Worm (Caenorhabditis elegans) whole organism, mixed stage, embryonic: ENCODE results near the gene R03D7.15.
"Not testable (repeated sequence)": the region's sequence is repeated elsewhere in the genome, so short reads cannot be mapped to it uniquely, and the experiment has no call there.

ENCODE experiments used
- M03D4.4 ChIP-seq: sonication (generic microtip); optimal IDR thresholded peaks from 2 replicates; lab custom pipeline; 2017; ENCODE audit warnings: mild to moderate bottlenecking, missing genetic modification characterization, missing compliant biosample characterization
- blmp-1 ChIP-seq: fragments of 150-350 bp; optimal IDR thresholded peaks from 2 replicates; lab custom pipeline; 2014; ENCODE audit warnings: missing biosample characterization, missing genetic modification characterization
- ceh-39 ChIP-seq: fragments of 150-350 bp; optimal IDR thresholded peaks from 2 replicates; lab custom pipeline; 2014; ENCODE audit warnings: missing biosample characterization, missing genetic modification characterization
- ceh-43 ChIP-seq: fragments of 200-800 bp; sonication (Bioruptor generic); optimal IDR thresholded peaks from 2 replicates; lab custom pipeline; 2018; ENCODE audit warnings: mild to moderate bottlenecking, missing genetic modification characterization, moderate library complexity, missing compliant biosample characterization
- cnd-1 ChIP-seq: fragments of 200-800 bp; sonication (Bioruptor generic); optimal IDR thresholded peaks from 2 replicates; lab custom pipeline; 2018; ENCODE audit warnings: mild to moderate bottlenecking, missing genetic modification characterization, missing compliant biosample characterization
- drap-1 ChIP-seq: fragments of 200-800 bp; sonication (Bioruptor generic); optimal IDR thresholded peaks from 3 replicates; lab custom pipeline; 2018; ENCODE audit warnings: mild to moderate bottlenecking, missing genetic modification characterization, missing compliant biosample characterization
- elt-1 ChIP-seq: sonication (generic microtip); optimal IDR thresholded peaks from 2 replicates; lab custom pipeline; 2017; ENCODE audit warnings: missing genetic modification characterization, mild to moderate bottlenecking, missing compliant biosample characterization, antibody characterized with exemption, moderate library complexity, borderline replicate concordance; ENCODE audit not compliant: insufficient read depth
- flh-1 ChIP-seq: fragments of 200-800 bp; sonication (Bioruptor generic); optimal IDR thresholded peaks from 2 replicates; lab custom pipeline; 2018; ENCODE audit warnings: mild to moderate bottlenecking, missing genetic modification characterization, moderate library complexity, missing compliant biosample characterization
- ham-2 ChIP-seq: fragments of 200-800 bp; sonication (Bioruptor generic); optimal IDR thresholded peaks from 2 replicates; lab custom pipeline; 2018; ENCODE audit warnings: mild to moderate bottlenecking, missing genetic modification characterization, missing compliant biosample characterization
- hlh-1 ChIP-seq: fragments of 150-350 bp; optimal IDR thresholded peaks from 2 replicates; lab custom pipeline; 2014; ENCODE audit warnings: missing biosample characterization, missing genetic modification reagents, missing genetic modification characterization
- lin-13 ChIP-seq: fragments of 150-350 bp; optimal IDR thresholded peaks from 2 replicates; lab custom pipeline; 2014; ENCODE audit warnings: missing biosample characterization, missing genetic modification characterization
- lin-32 ChIP-seq: fragments of 200-800 bp; sonication (Bioruptor generic); optimal IDR thresholded peaks from 2 replicates; lab custom pipeline; 2018; ENCODE audit warnings: mild to moderate bottlenecking, missing genetic modification characterization, missing compliant biosample characterization
- lsy-2 ChIP-seq: fragments of 150-350 bp; optimal IDR thresholded peaks from 2 replicates; lab custom pipeline; 2014; ENCODE audit warnings: missing biosample characterization, missing genetic modification characterization
- mab-5 ChIP-seq: fragments of 150-350 bp; optimal IDR thresholded peaks from 2 replicates; lab custom pipeline; 2014; ENCODE audit warnings: missing biosample characterization, missing genetic modification characterization
- mep-1 ChIP-seq: fragments of 150-350 bp; optimal IDR thresholded peaks from 2 replicates; lab custom pipeline; 2017; ENCODE audit warnings: missing biosample characterization, missing genetic modification reagents, missing genetic modification characterization, inconsistent platforms
- mls-2 ChIP-seq: sonication (generic microtip); optimal IDR thresholded peaks from 2 replicates; lab custom pipeline; 2016; ENCODE audit warnings: mild to moderate bottlenecking, missing genetic modification characterization, moderate library complexity, missing compliant biosample characterization
- nhr-12 ChIP-seq: fragments of 150-350 bp; optimal IDR thresholded peaks from 2 replicates; lab custom pipeline; 2014; ENCODE audit warnings: missing biosample characterization, missing genetic modification characterization
- nhr-237 ChIP-seq: fragments of 150-350 bp; optimal IDR thresholded peaks from 2 replicates; lab custom pipeline; 2014; ENCODE audit warnings: missing biosample characterization, missing genetic modification characterization
- nhr-28 ChIP-seq: fragments of 150-350 bp; optimal IDR thresholded peaks from 2 replicates; lab custom pipeline; 2014; ENCODE audit warnings: missing biosample characterization, missing genetic modification characterization
- nhr-76 ChIP-seq: sonication (generic microtip); optimal IDR thresholded peaks from 2 replicates; lab custom pipeline; 2017; ENCODE audit warnings: missing biosample characterization, missing genetic modification characterization
- pha-4 ChIP-seq: fragments of 150-350 bp; optimal IDR thresholded peaks from 2 replicates; lab custom pipeline; 2018; ENCODE audit warnings: missing biosample characterization, missing genetic modification reagents, missing genetic modification characterization
- snpc-4 ChIP-seq: fragments of 150-350 bp; optimal IDR thresholded peaks from 2 replicates; lab custom pipeline; 2014; ENCODE audit warnings: missing biosample characterization, missing genetic modification characterization
- tbx-8 ChIP-seq: fragments of 200-800 bp; sonication (Bioruptor generic); optimal IDR thresholded peaks from 2 replicates; lab custom pipeline; 2018; ENCODE audit warnings: mild to moderate bottlenecking, missing genetic modification characterization, moderate library complexity, missing compliant biosample characterization
- unc-120 ChIP-seq: sonication (generic microtip); optimal IDR thresholded peaks from 2 replicates; lab custom pipeline; 2017; ENCODE audit warnings: missing genetic modification characterization, missing compliant biosample characterization; ENCODE audit not compliant: poor library complexity, severe bottlenecking
- unc-39 ChIP-seq: fragments of 150-350 bp; optimal IDR thresholded peaks from 2 replicates; lab custom pipeline; 2014; ENCODE audit warnings: missing biosample characterization, missing genetic modification characterization
- unc-62 ChIP-seq: fragments of 150-350 bp; optimal IDR thresholded peaks from 2 replicates; lab custom pipeline; 2014; ENCODE audit warnings: missing biosample characterization, missing genetic modification reagents, missing genetic modification characterization
- zip-8 ChIP-seq: fragments of 150-350 bp; optimal IDR thresholded peaks from 2 replicates; lab custom pipeline; 2014; ENCODE audit warnings: missing biosample characterization, missing genetic modification characterization

R03D7.15 gene

ce11 chrII:10922874-10923273, 19.1 kb upstream of the R03D7.15 start, which contains the start of gene Y19D2B.1:
Gene Y19D2B.1 (minus strand): TSS chrII:10922974.
- TF ChIP-seq drap-1; unc-39 (tag; lab: Kevin White, UChicago); snpc-4 (tag; lab: Kevin White, UChicago): not testable (repeated sequence)

ce11 chrII:10923948-10924347, 18.1 kb upstream of the R03D7.15 start, which contains the start of gene Y19D2B.2:
Gene Y19D2B.2 (plus strand): TSS chrII:10924248.
- TF ChIP-seq ceh-43 (GFP tag; lab: Kevin White, UChicago) = no peak
- TF ChIP-seq ham-2 (GFP tag; lab: Kevin White, UChicago) = no peak
- no peak for TF ChIP-seq flh-1
- TF ChIP-seq mls-2 (tag; lab: Kevin White, UChicago) = no peak
- TF ChIP-seq M03D4.4 = no peak

ce11 chrII:10924669-10925068, 17.3 kb upstream of the R03D7.15 start:
- TF ChIP-seq snpc-4 (tag; lab: Kevin White, UChicago) (no peak), drap-1 (no peak), tbx-8 (GFP tag; lab: Kevin White, UChicago) (no peak), lin-32 (GFP tag; lab: Kevin White, UChicago) (no peak), lin-13 (no peak), pha-4 (tag; lab: Kevin White, UChicago) (no peak), blmp-1 (tag; lab: Kevin White, UChicago) (no peak), cnd-1 (tag; lab: Kevin White, UChicago) (no peak), hlh-1 (tag; lab: Kevin White, UChicago) (no peak), nhr-12 (tag; lab: Kevin White, UChicago) (no peak), unc-62 (GFP tag; lab: Kevin White, UChicago) (no peak), unc-120 (tag; lab: Kevin White, UChicago) (no peak), mab-5 (tag; lab: Kevin White, UChicago) (no peak), ceh-39 (tag; lab: Kevin White, UChicago) (no peak), nhr-237 (tag; lab: Kevin White, UChicago) (no peak), lsy-2 (tag; lab: Kevin White, UChicago) (no peak), ceh-43 (GFP tag; lab: Kevin White, UChicago) (no peak), mls-2 (tag; lab: Kevin White, UChicago) (no peak), nhr-76 (tag; lab: Kevin White, UChicago) (no peak)

ce11 chrII:10925804-10926570, 16.0 kb upstream of the R03D7.15 start, which contains the start of gene metr-1:
Gene metr-1 (plus strand): TSS chrII:10926561.
- TF ChIP-seq ham-2 (GFP tag; lab: Kevin White, UChicago) (peak; percentile 16), nhr-28 (tag; lab: Kevin White, UChicago) (no peak), elt-1 (tag; lab: Kevin White, UChicago) (peak; percentile 88)

- no peak for TF ChIP-seq lin-32 (GFP tag; lab: Kevin White, UChicago)
- TF ChIP-seq unc-39 (tag; lab: Kevin White, UChicago) = no peak
- no peak for TF ChIP-seq mep-1
- TF ChIP-seq ceh-43 (GFP tag; lab: Kevin White, UChicago) = no peak
- no peak for TF ChIP-seq drap-1
- TF ChIP-seq unc-62 (GFP tag; lab: Kevin White, UChicago) = no peak
- TF ChIP-seq nhr-76 (tag; lab: Kevin White, UChicago) = no peak
- TF ChIP-seq zip-8 (tag; lab: Kevin White, UChicago) = no peak
- TF ChIP-seq flh-1 = no peak
These were observed 11.1 kb upstream of the R03D7.15 start for ce11 chrII:10930678-10931650.
